Worm (Caenorhabditis elegans) whole organism, L1 larva: ENCODE results near the gene sap-49.

Experiments
- C16A3.4 ChIP-seq: fragments of 150-350 bp; optimal IDR thresholded peaks from 2 replicates; lab custom pipeline; 2014; ENCODE audit warnings: missing biosample characterization, missing genetic modification characterization
- C34B4.2 ChIP-seq: sonication (generic microtip); optimal IDR thresholded peaks from 2 replicates; lab custom pipeline; 2017; ENCODE audit warnings: mild to moderate bottlenecking, missing genetic modification characterization, missing compliant biosample characterization
- aha-1 ChIP-seq: fragments of 150-350 bp; optimal IDR thresholded peaks from 2 replicates; lab custom pipeline; 2014; ENCODE audit warnings: missing biosample characterization, missing genetic modification characterization
- ama-1 ChIP-seq: fragments of 150-350 bp; optimal IDR thresholded peaks from 2 replicates; lab custom pipeline; 2014
- blmp-1 ChIP-seq: fragments of 150-350 bp; optimal IDR thresholded peaks from 2 replicates; lab custom pipeline; 2014; ENCODE audit warnings: missing biosample characterization, missing genetic modification characterization
- ceh-90 ChIP-seq: sonication (generic microtip); optimal IDR thresholded peaks from 2 replicates; lab custom pipeline; 2016; ENCODE audit warnings: missing genetic modification characterization, missing compliant biosample characterization
- dpl-1 ChIP-seq, 3 experiments: fragments of 150-350 bp in 2 of 3; sonication (generic microtip) in 1 of 3; optimal IDR thresholded peaks; 2 replicates each; lab custom pipeline; 2014 to 2017; ENCODE audit warnings: missing biosample characterization in 3 of 3, missing genetic modification characterization in 3 of 3, missing genetic modification reagents in 3 of 3
- dsc-1 ChIP-seq: sonication (generic microtip); optimal IDR thresholded peaks from 2 replicates; lab custom pipeline; 2016; ENCODE audit warnings: mild to moderate bottlenecking, missing genetic modification characterization, missing compliant biosample characterization
- efl-1 ChIP-seq, 4 experiments: fragments of 150-350 bp; optimal IDR thresholded peaks in 3 of 4; peaks in 1 of 4; 1 replicate in 1 of 4; 2 replicates in 3 of 4; lab custom pipeline; 2014; ENCODE audit warnings: missing biosample characterization in 2 of 4, missing genetic modification characterization in 2 of 4, missing genetic modification reagents in 2 of 4
- egl-13 ChIP-seq: sonication (generic microtip); optimal IDR thresholded peaks from 2 replicates; lab custom pipeline; 2016; ENCODE audit warnings: missing genotype, missing genetic modification reagents, missing genetic modification characterization, missing compliant biosample characterization
- elt-2 ChIP-seq: sonication (generic microtip); optimal IDR thresholded peaks from 2 replicates; lab custom pipeline; 2016; ENCODE audit warnings: missing genetic modification characterization, mild to moderate bottlenecking, inconsistent platforms, missing compliant biosample characterization, missing genetic modification reagents
- elt-3 ChIP-seq, 6 experiments: fragments of 150-350 bp in 1 of 6; sonication (generic microtip); optimal IDR thresholded peaks; 2 replicates each; lab custom pipeline; 2017 to 2018; ENCODE audit warnings: missing biosample characterization in 6 of 6, missing genetic modification characterization in 6 of 6, inconsistent platforms in 1 of 6
- ets-5 ChIP-seq: fragments of 200-800 bp; sonication (Bioruptor generic); IDR thresholded peaks from 2 replicates; pipeline ENCODE4 v1.3.6; 2022; ENCODE audit warnings: missing genetic modification characterization, missing compliant biosample characterization
- fkh-10 ChIP-seq: sonication (generic microtip); optimal IDR thresholded peaks from 2 replicates; lab custom pipeline; 2017; ENCODE audit warnings: missing biosample characterization, missing genetic modification reagents, missing genetic modification characterization
- fkh-8 ChIP-seq: sonication (generic microtip); optimal IDR thresholded peaks from 2 replicates; lab custom pipeline; 2016; ENCODE audit warnings: mild to moderate bottlenecking, missing genetic modification characterization, missing compliant biosample characterization
- irx-1 ChIP-seq: sonication (generic microtip); optimal IDR thresholded peaks from 2 replicates; lab custom pipeline; 2016; ENCODE audit warnings: missing genetic modification characterization, missing compliant biosample characterization
- isw-1 ChIP-seq: fragments of 200-800 bp; sonication (Bioruptor generic); IDR thresholded peaks from 2 replicates; pipeline ENCODE4 v1.3.6; 2022; ENCODE audit warnings: missing genetic modification characterization, missing compliant biosample characterization
- lin-14 ChIP-seq: fragments of 200-800 bp; sonication (Bioruptor generic); optimal IDR thresholded peaks from 2 replicates; lab custom pipeline; 2018; ENCODE audit warnings: mild to moderate bottlenecking, missing genetic modification characterization, moderate library complexity, missing compliant biosample characterization
- lin-15B ChIP-seq: fragments of 150-350 bp; sonication (generic microtip); optimal IDR thresholded peaks from 3 replicates; lab custom pipeline; 2014; ENCODE audit warnings: missing biosample characterization, missing genetic modification characterization
- lin-35 ChIP-seq, 2 experiments: fragments of 150-350 bp; optimal IDR thresholded peaks; 2 replicates each; lab custom pipeline; 2014; ENCODE audit warnings: missing biosample characterization in 2 of 2, missing genetic modification characterization in 2 of 2, missing genetic modification reagents in 2 of 2
- lir-3 ChIP-seq: sonication (generic microtip); optimal IDR thresholded peaks from 2 replicates; lab custom pipeline; 2016; ENCODE audit warnings: mild to moderate bottlenecking, missing genetic modification characterization, moderate library complexity, missing compliant biosample characterization; ENCODE audit not compliant: poor library complexity
- lsy-2 ChIP-seq, 2 experiments: fragments of 150-350 bp; optimal IDR thresholded peaks; 2 replicates each; lab custom pipeline; 2014; ENCODE audit warnings: missing biosample characterization in 2 of 2, missing genetic modification characterization in 2 of 2
- mdl-1 ChIP-seq, 2 experiments: fragments of 150-350 bp; optimal IDR thresholded peaks; 2 replicates each; lab custom pipeline; 2014 to 2017; ENCODE audit warnings: missing biosample characterization in 2 of 2, missing genetic modification characterization in 2 of 2, inconsistent platforms in 1 of 2
- mep-1 ChIP-seq: fragments of 150-350 bp; optimal IDR thresholded peaks from 2 replicates; lab custom pipeline; 2014; ENCODE audit warnings: missing biosample characterization, missing genetic modification characterization
- nhr-11 ChIP-seq: fragments of 150-350 bp; optimal IDR thresholded peaks from 2 replicates; lab custom pipeline; 2014; ENCODE audit warnings: missing biosample characterization, missing genetic modification characterization
- nhr-19 ChIP-seq: fragments of 200-800 bp; sonication (Bioruptor generic); conservative IDR thresholded peaks from 2 replicates; pipeline ENCODE4 v1.3.6; 2022; ENCODE audit warnings: missing genetic modification characterization, missing compliant biosample characterization
- nhr-20 ChIP-seq: sonication (generic microtip); optimal IDR thresholded peaks from 2 replicates; lab custom pipeline; 2016; ENCODE audit warnings: mild to moderate bottlenecking, missing genetic modification characterization, missing compliant biosample characterization
- nhr-28 ChIP-seq: fragments of 150-350 bp; optimal IDR thresholded peaks from 2 replicates; lab custom pipeline; 2014; ENCODE audit warnings: missing biosample characterization, missing genetic modification characterization
- nhr-47 ChIP-seq: sonication (generic microtip); optimal IDR thresholded peaks from 2 replicates; lab custom pipeline; 2016; ENCODE audit warnings: mild to moderate bottlenecking, missing genetic modification characterization, moderate library complexity, missing compliant biosample characterization
- nhr-71 ChIP-seq: sonication (generic microtip); optimal IDR thresholded peaks from 2 replicates; lab custom pipeline; 2016; ENCODE audit warnings: mild to moderate bottlenecking, missing genetic modification characterization, moderate library complexity, missing compliant biosample characterization
- nhr-77 ChIP-seq: fragments of 150-350 bp; optimal IDR thresholded peaks from 2 replicates; lab custom pipeline; 2014; ENCODE audit warnings: missing biosample characterization, missing genetic modification characterization
- nhr-85 ChIP-seq: sonication (generic microtip); peaks from one replicate; lab custom pipeline; 2016; ENCODE audit warnings: missing genetic modification characterization, inconsistent platforms, missing compliant biosample characterization
- nhr-90 ChIP-seq: sonication (generic microtip); optimal IDR thresholded peaks from 2 replicates; lab custom pipeline; 2016; ENCODE audit warnings: mild to moderate bottlenecking, missing genetic modification characterization, missing compliant biosample characterization; ENCODE audit not compliant: poor library complexity
- pax-3 ChIP-seq: fragments of 200-800 bp; sonication (Bioruptor generic); optimal IDR thresholded peaks from 2 replicates; lab custom pipeline; 2018; ENCODE audit warnings: mild to moderate bottlenecking, missing genetic modification characterization, moderate library complexity, missing compliant biosample characterization
- pqm-1 ChIP-seq: sonication (generic microtip); optimal IDR thresholded peaks from 3 replicates; lab custom pipeline; 2017; ENCODE audit warnings: missing biosample characterization, missing genetic modification characterization
- rnt-1 ChIP-seq: sonication (generic microtip); optimal IDR thresholded peaks from 2 replicates; lab custom pipeline; 2016; ENCODE audit warnings: mild to moderate bottlenecking, missing genetic modification characterization, moderate library complexity, missing compliant biosample characterization
- skn-1 ChIP-seq: fragments of 150-350 bp; optimal IDR thresholded peaks from 2 replicates; lab custom pipeline; 2014; ENCODE audit warnings: missing biosample characterization, missing genetic modification characterization
- snpc-4 ChIP-seq: fragments of 150-350 bp; optimal IDR thresholded peaks from 2 replicates; lab custom pipeline; 2014; ENCODE audit warnings: missing biosample characterization, missing genetic modification characterization
- snu-23 ChIP-seq: sonication (generic microtip); optimal IDR thresholded peaks from 2 replicates; lab custom pipeline; 2016; ENCODE audit warnings: missing genetic modification characterization, missing compliant biosample characterization
- swsn-7 ChIP-seq: sonication (generic microtip); optimal IDR thresholded peaks from 2 replicates; lab custom pipeline; 2016; ENCODE audit warnings: missing genetic modification characterization, missing compliant biosample characterization
- tbx-2 ChIP-seq: sonication (generic microtip); optimal IDR thresholded peaks from 2 replicates; lab custom pipeline; 2016; ENCODE audit warnings: missing genetic modification characterization, missing compliant biosample characterization
- tlp-1 ChIP-seq: fragments of 150-350 bp; optimal IDR thresholded peaks from 2 replicates; lab custom pipeline; 2014; ENCODE audit warnings: missing biosample characterization, missing genetic modification characterization
- unc-130 ChIP-seq: fragments of 150-350 bp; optimal IDR thresholded peaks from 2 replicates; lab custom pipeline; 2017; ENCODE audit warnings: missing biosample characterization, missing genetic modification characterization, inconsistent platforms
- unc-62 ChIP-seq: fragments of 150-350 bp; optimal IDR thresholded peaks from 2 replicates; lab custom pipeline; 2014; ENCODE audit warnings: missing biosample characterization, missing genetic modification reagents, missing genetic modification characterization
- unc-86 ChIP-seq: sonication (generic microtip); optimal IDR thresholded peaks from 2 replicates; lab custom pipeline; 2016; ENCODE audit warnings: missing genetic modification characterization, missing compliant biosample characterization
- vab-15 ChIP-seq: sonication (generic microtip); optimal IDR thresholded peaks from 2 replicates; lab custom pipeline; 2017; ENCODE audit warnings: missing genotype, mild to moderate bottlenecking, missing genetic modification characterization, missing compliant biosample characterization
- xbp-1 ChIP-seq: sonication (generic microtip); optimal IDR thresholded peaks from 2 replicates; lab custom pipeline; 2016; ENCODE audit warnings: missing genetic modification characterization, missing compliant biosample characterization
- ztf-11 ChIP-seq, 2 experiments: sonication (generic microtip); optimal IDR thresholded peaks; 2 replicates each; lab custom pipeline; 2016 to 2017; ENCODE audit warnings: missing genetic modification characterization in 2 of 2, missing biosample characterization in 1 of 2, missing compliant biosample characterization in 1 of 2
- ztf-4 ChIP-seq: fragments of 150-350 bp; optimal IDR thresholded peaks from 2 replicates; lab custom pipeline; 2014; ENCODE audit warnings: missing biosample characterization, missing genetic modification characterization

Gene sap-49

DNA sequence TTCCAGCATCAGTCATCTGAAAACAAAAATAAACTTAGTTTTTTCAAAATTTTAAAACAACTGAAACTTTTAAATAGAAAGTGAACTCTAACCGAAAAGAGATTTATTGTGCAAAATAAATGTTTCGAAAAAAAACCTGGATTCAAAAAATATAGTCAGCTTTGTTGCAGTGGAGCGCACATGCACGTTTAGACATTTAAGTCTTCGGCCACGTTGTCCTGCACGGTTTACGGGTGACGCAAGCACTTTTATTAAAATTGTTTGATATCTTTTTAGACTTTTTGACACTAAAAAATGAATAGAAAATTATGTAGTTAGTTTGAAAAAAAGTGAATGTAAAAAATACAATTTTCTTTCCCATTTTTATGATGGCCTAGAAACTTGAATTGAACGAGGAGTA is 3.8 kb upstream of the sap-49 start, which contains the start of the genes ubh-4 and algn-6:
TSS of gene ubh-4 (minus strand) at position 182 of the 400 bp plus-strand sequence.
TSS of gene algn-6 (plus strand) at position 387 of the 400 bp plus-strand sequence.
- TF ChIP-seq swsn-7 (tag; lab: Kevin White, UChicago) = peak; percentile 46
- no peak for TF ChIP-seq unc-62 (GFP tag; lab: Kevin White, UChicago)
- TF ChIP-seq lsy-2 (tag; optimal IDR thresholded peaks at IDR 0.05; lab: Kevin White, UChicago) = peak; percentile 81 to 96
- peak; percentile 72 for TF ChIP-seq nhr-20 (tag; lab: Kevin White, UChicago)
- peak in 1 of 6 experiments; percentile 49 for TF ChIP-seq elt-3 (tag; optimal IDR thresholded peaks at IDR 0.05; lab: Kevin White, UChicago)
- peak; percentile 34 for TF ChIP-seq isw-1 (GFP tag; lab: Robert Waterston, UW)
- peak; percentile 75 for TF ChIP-seq nhr-85
- TF ChIP-seq efl-1 (optimal IDR thresholded peaks at IDR 0.05; lab: Kevin White, UChicago) = peak; percentile 67
- peak; percentile 63 to 96 for TF ChIP-seq efl-1 (GFP tag; optimal IDR thresholded peaks at IDR 0.05 in 1 of 2; lab: Kevin White, UChicago)
- no peak for TF ChIP-seq nhr-11
- TF ChIP-seq vab-15 (tag; lab: Kevin White, UChicago) = peak; percentile 6
- TF ChIP-seq nhr-19 (GFP tag; lab: Robert Waterston, UW) = peak; percentile 50
- TF ChIP-seq snu-23 (GFP tag; lab: Kevin White, UChicago) = peak; percentile 69
- peak; percentile 31 for TF ChIP-seq skn-1 (tag; lab: Kevin White, UChicago)
- TF ChIP-seq blmp-1 (tag; lab: Kevin White, UChicago) = peak; percentile 16
- peak; percentile 34 for TF ChIP-seq unc-130 (tag; lab: Kevin White, UChicago)
- no peak for TF ChIP-seq ama-1
- peak; percentile 80 for TF ChIP-seq lir-3 (tag; lab: Kevin White, UChicago)
- no peak for TF ChIP-seq ztf-4 (tag; lab: Kevin White, UChicago)
- peak; percentile 65 for TF ChIP-seq pax-3 (tag; lab: Kevin White, UChicago)
- TF ChIP-seq ztf-11 (tag; optimal IDR thresholded peaks at IDR 0.05; lab: Kevin White, UChicago) = peak in 1 of 2 experiments; percentile 43
- no peak for TF ChIP-seq C34B4.2 (tag; lab: Kevin White, UChicago)
- TF ChIP-seq C16A3.4 (tag; lab: Kevin White, UChicago) = peak; percentile 82
- peak; percentile 53 for TF ChIP-seq nhr-90
- TF ChIP-seq nhr-47 (tag; lab: Kevin White, UChicago) = peak; percentile 70
- peak; percentile 63 for TF ChIP-seq xbp-1 (tag; lab: Kevin White, UChicago)
- peak in 1 of 2 experiments; percentile 17 for TF ChIP-seq mdl-1 (tag; optimal IDR thresholded peaks at IDR 0.05; lab: Kevin White, UChicago)
- no peak for TF ChIP-seq tlp-1
- TF ChIP-seq fkh-8 (tag; lab: Kevin White, UChicago) = peak; percentile 49
- peak; percentile 57 to 74 (median 63) for TF ChIP-seq dpl-1 (GFP tag; optimal IDR thresholded peaks at IDR 0.05; lab: Kevin White, UChicago)
- peak; percentile 76 for TF ChIP-seq lin-14 (GFP tag; lab: Kevin White, UChicago)
- TF ChIP-seq egl-13 (tag; lab: Kevin White, UChicago) = peak; percentile 13
- no peak for TF ChIP-seq aha-1 (tag; lab: Kevin White, UChicago)
- TF ChIP-seq nhr-77 (tag; lab: Kevin White, UChicago) = peak; percentile 38
- peak; percentile 72 for TF ChIP-seq nhr-71 (tag; lab: Kevin White, UChicago)
- no peak for TF ChIP-seq pqm-1 (tag; lab: Kevin White, UChicago)
- TF ChIP-seq ceh-90 (tag; lab: Kevin White, UChicago) = peak; percentile 66
- no peak for TF ChIP-seq elt-2 (tag; lab: Kevin White, UChicago)
- TF ChIP-seq irx-1 (tag; lab: Kevin White, UChicago) = peak; percentile 44
- peak; percentile 74 for TF ChIP-seq rnt-1 (tag; lab: Kevin White, UChicago)
- peak; percentile 53 for TF ChIP-seq tbx-2 (tag; lab: Kevin White, UChicago)
- TF ChIP-seq dsc-1 (tag; lab: Kevin White, UChicago) = peak; percentile 28
- peak; percentile 83 for TF ChIP-seq lin-15B (tag; lab: Kevin White, UChicago)
- TF ChIP-seq unc-86 (tag; lab: Kevin White, UChicago) = peak; percentile 23
- TF ChIP-seq lin-35 (GFP tag; optimal IDR thresholded peaks at IDR 0.05; lab: Kevin White, UChicago) = peak; percentile 62 to 80
- peak; percentile 8 for TF ChIP-seq snpc-4 (tag; lab: Kevin White, UChicago)
- no peak for TF ChIP-seq nhr-28 (tag; lab: Kevin White, UChicago)
- TF ChIP-seq fkh-10 (GFP tag; lab: Kevin White, UChicago) = no peak
- no peak for TF ChIP-seq ets-5 (GFP tag; lab: Robert Waterston, UW)
- peak; percentile 78 for TF ChIP-seq mep-1
